Worm (Caenorhabditis elegans) whole organism, midembryonic: ENCODE results near the gene gldi-2.

Experiments used
- T22C8.4 ChIP-seq: fragments of 200-800 bp; sonication (Bioruptor generic); IDR thresholded peaks from 2 replicates; pipeline ENCODE4 v1.3.6; 2022; ENCODE audit warnings: missing genetic modification characterization, missing compliant biosample characterization
- cog-1 ChIP-seq: sonication (generic microtip); optimal IDR thresholded peaks from 2 replicates; lab custom pipeline; 2016; ENCODE audit warnings: missing genetic modification characterization, missing compliant biosample characterization
- flt-1 ChIP-seq: fragments of 200-800 bp; sonication (Bioruptor generic); IDR thresholded peaks from 2 replicates; pipeline ENCODE4 v1.3.6; 2022; ENCODE audit warnings: missing genetic modification characterization, missing compliant biosample characterization
- med-1 ChIP-seq: sonication (generic microtip); optimal IDR thresholded peaks from 2 replicates; lab custom pipeline; 2017; ENCODE audit warnings: missing genetic modification characterization, mild to moderate bottlenecking, missing compliant biosample characterization, antibody characterized with exemption, missing genetic modification reagents; ENCODE audit not compliant: insufficient read depth
- ref-1 ChIP-seq: fragments of 200-800 bp; sonication (Bioruptor generic); conservative IDR thresholded peaks from 2 replicates; pipeline ENCODE4 v1.3.6; 2022; ENCODE audit warnings: missing genetic modification reagents, missing genetic modification characterization, missing compliant biosample characterization

ce11 chrII:6807162-6807561 lies 23.9 kb downstream of the gldi-2 start, which contains the start of gene F31E8.5:
- TF ChIP-seq ref-1 (GFP tag; lab: Robert Waterston, UW) (no peak), med-1 (GFP tag; lab: Kevin White, UChicago) (no peak), T22C8.4 (no peak), cog-1 (no peak), flt-1 (GFP tag; lab: Robert Waterston, UW) (no peak)
